Worm (Caenorhabditis elegans): ENCODE results near the gene F11G11.15.

Gene F11G11.15

DNA sequence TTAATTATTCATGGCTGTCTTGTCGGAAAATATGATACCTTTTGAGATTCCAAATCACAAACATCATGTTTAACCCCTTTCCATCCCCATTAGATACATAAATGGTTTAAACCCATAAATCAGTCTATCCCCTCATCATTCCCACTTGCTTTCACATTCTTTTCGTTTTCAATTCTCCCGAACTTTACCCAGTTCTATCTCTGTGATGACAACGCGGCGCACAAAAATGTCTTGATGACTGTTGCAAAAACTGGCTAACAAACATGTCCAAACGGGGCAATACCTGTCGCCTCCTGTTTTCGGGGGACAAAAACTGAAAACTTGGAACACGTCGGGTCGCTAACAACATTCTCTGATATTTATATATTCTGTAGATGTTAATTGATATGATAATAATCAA, 8.6 kb upstream of the F11G11.15 start:
- 0 out of 4 replicates have a peak, but pooled peaks of 1 of the 2 experiments have one; percentile 16 for TF ChIP-seq madf-5 (GFP tag; IDR thresholded peaks at IDR 0.05)
- TF ChIP-seq dpl-1 (GFP tag; optimal IDR thresholded peaks at IDR 0.05): peak; percentile 16
- peak; percentile 52; the same call in 1 of the 2 replicates for TF ChIP-seq T26A8.4 (GFP tag; IDR thresholded peaks at IDR 0.05)
- TF ChIP-seq aha-1 (tag): peak; percentile 73
- no peak for TF ChIP-seq snpc-1.2 (GFP tag; IDR thresholded peaks at IDR 0.05)
- no peak for TF ChIP-seq nhr-10 (tag; optimal IDR thresholded peaks at IDR 0.05)
- no peak for TF ChIP-seq skn-1 (tag; optimal IDR thresholded peaks at IDR 0.05)
- TF ChIP-seq mxl-3 (GFP tag; optimal IDR thresholded peaks at IDR 0.05): peak; percentile 65
- peak; percentile 82 for TF ChIP-seq ama-1 (optimal IDR thresholded peaks at IDR 0.05)
- TF ChIP-seq nhr-48 (tag; optimal IDR thresholded peaks at IDR 0.05): peak; percentile 45
- peak; percentile 42 for TF ChIP-seq nhr-28 (tag; optimal IDR thresholded peaks at IDR 0.05)
- TF ChIP-seq hlh-11 (tag; optimal IDR thresholded peaks at IDR 0.05): peak; percentile 71
- TF ChIP-seq egl-43 (GFP tag; IDR thresholded peaks at IDR 0.05): no peak
- no peak for TF ChIP-seq gei-8 (GFP tag; optimal IDR thresholded peaks at IDR 0.05)
- TF ChIP-seq ztf-11 (tag; optimal IDR thresholded peaks at IDR 0.05): no peak

DNA sequence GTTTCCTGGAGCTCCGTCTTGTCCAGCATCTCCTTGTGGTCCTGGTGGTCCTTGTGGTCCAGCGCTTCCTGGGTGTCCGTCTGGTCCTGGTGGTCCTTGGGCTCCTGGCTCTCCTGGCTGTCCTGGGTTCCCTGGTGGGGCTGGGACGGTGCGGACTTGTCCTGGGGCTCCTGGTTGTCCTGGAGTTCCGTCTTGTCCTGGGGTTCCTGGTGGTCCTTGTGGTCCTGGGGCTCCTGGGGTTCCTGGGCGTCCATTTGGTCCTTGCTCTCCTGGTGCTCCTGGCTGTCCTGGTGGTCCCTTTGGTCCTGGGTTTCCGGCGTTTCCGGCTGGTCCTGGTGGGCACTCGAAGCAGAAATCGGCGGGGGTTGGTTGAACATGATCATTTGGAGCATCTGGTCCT, 7.8 kb upstream of the F11G11.15 start:
- TF ChIP-seq snpc-1.2 (GFP tag; IDR thresholded peaks at IDR 0.05): 0 out of 2 replicates have a peak, but pooled peaks have one; percentile 23
- TF ChIP-seq set-16 (GFP tag; IDR thresholded peaks at IDR 0.05): peak; percentile 97

DNA sequence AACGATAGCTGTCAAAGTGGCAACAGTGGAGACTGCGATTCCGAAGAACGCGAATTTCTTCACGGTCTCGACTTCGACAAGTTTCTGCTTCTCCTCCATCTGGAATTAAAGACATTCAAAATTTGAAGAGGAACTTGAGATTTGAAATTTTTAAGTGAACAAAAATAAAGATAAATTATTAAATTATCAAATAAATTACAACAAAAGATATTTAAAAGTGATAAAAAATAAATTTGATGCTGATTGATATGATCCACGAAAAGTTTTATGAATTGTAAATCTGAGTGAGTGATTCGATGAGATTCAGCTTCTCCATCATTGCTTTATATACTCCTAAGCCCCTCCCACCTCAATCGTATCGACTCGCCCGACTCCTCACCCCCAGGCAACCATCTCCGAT, 7.2 kb upstream of the F11G11.15 start, which contains the start of gene col-17:
Gene col-17, minus strand, starts transcription at position 101 of the 400 bp plus-strand sequence.
- TF ChIP-seq F44E2.7 (GFP tag; IDR thresholded peaks at IDR 0.05) (no peak), ama-1 (optimal IDR thresholded peaks at IDR 0.05) (no peak), hmg-1.1 (GFP tag; IDR thresholded peaks at IDR 0.05) (no peak), ceh-62 (tag; optimal IDR thresholded peaks at IDR 0.05) (no peak), attf-4 (tag; optimal IDR thresholded peaks at IDR 0.05) (no peak), fos-1 (tag; optimal IDR thresholded peaks at IDR 0.05) (no peak), T26A8.4 (GFP tag; IDR thresholded peaks at IDR 0.05) (no peak), aly-2 (tag; optimal IDR thresholded peaks at IDR 0.05) (no peak), skn-1 (tag; optimal IDR thresholded peaks at IDR 0.05) (no peak), dmd-6 (GFP tag; IDR thresholded peaks at IDR 0.05) (no peak), F26F4.8 (GFP tag; conservative IDR thresholded peaks at IDR 0.05) (no peak), set-16 (GFP tag; IDR thresholded peaks at IDR 0.05) (no peak), Y105C5A.15 (GFP tag; IDR thresholded peaks at IDR 0.05) (no peak), gei-8 (GFP tag; optimal IDR thresholded peaks at IDR 0.05) (no peak), pha-4 (GFP tag; IDR thresholded peaks at IDR 0.05) (no peak), pha-4 (tag; optimal IDR thresholded peaks at IDR 0.05) (no peak), dpl-1 (GFP tag; optimal IDR thresholded peaks at IDR 0.05) (no peak), spr-3 (GFP tag; optimal IDR thresholded peaks at IDR 0.05) (no peak), lir-3 (tag; optimal IDR thresholded peaks at IDR 0.05) (no peak)

DNA sequence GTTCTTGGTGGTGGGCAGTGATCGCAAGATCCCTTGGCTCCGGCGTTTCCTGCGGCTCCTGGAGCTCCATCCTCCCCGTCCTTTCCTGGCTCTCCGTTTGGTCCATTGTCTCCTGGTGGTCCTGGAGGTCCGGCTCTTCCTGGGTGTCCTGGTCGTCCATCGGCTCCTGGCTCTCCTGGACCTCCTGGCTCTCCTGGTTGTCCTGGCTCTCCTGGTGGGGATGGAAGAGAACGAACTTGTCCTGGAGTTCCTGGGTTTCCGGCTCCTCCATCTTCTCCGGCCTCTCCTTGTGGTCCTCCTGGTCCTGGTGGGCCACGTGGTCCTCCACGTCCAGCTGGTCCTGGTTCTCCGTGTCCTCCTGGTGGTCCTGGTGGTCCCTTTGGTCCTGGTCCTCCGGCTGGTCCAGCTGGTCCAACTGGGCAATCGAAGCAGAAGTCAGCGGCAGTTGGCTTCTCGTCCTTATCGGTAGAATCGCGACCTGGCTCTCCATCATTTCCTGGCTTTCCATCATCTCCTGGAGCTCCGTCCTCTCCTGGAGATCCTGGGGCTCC, 4.8 kb upstream of the F11G11.15 start:
- TF ChIP-seq set-16 (GFP tag; IDR thresholded peaks at IDR 0.05) (peak; percentile 98), egl-43 (GFP tag; IDR thresholded peaks at IDR 0.05) (0 out of 2 replicates have a peak, but pooled peaks have one; percentile 33), ztf-7 (tag; optimal IDR thresholded peaks at IDR 0.05) (no peak), unc-62 (GFP tag; optimal IDR thresholded peaks at IDR 0.05 in 1 of 2) (no peak), unc-62 (tag; optimal IDR thresholded peaks at IDR 0.05) (no peak), lsy-2 (tag; optimal IDR thresholded peaks at IDR 0.05) (no peak), zfp-2 (tag; optimal IDR thresholded peaks at IDR 0.05) (no peak), hlh-11 (tag; optimal IDR thresholded peaks at IDR 0.05) (no peak), Y105C5A.15 (GFP tag; IDR thresholded peaks at IDR 0.05) (no peak), madf-9 (GFP tag; conservative IDR thresholded peaks at IDR 0.05) (peak; percentile 2; the same call in 1 of the 2 replicates), zip-11 (GFP tag; IDR thresholded peaks at IDR 0.05) (no peak), aha-1 (tag) (peak; percentile 7), nhr-77 (tag; optimal IDR thresholded peaks at IDR 0.05) (no peak), daf-8 (GFP tag; IDR thresholded peaks at IDR 0.05) (no peak), mes-2 (tag; optimal IDR thresholded peaks at IDR 0.05; ENCODE audit: poor library complexity, severe bottlenecking) (no peak), ctbp-1 (GFP tag; IDR thresholded peaks at IDR 0.05) (0 out of 2 replicates have a peak, but pooled peaks have one; percentile 29), hlh-30 (tag; optimal IDR thresholded peaks at IDR 0.05; ENCODE audit: insufficient read depth) (no peak), nhr-102 (tag; optimal IDR thresholded peaks at IDR 0.05) (no peak), nhr-76 (tag; optimal IDR thresholded peaks at IDR 0.05) (no peak), lir-3 (tag; optimal IDR thresholded peaks at IDR 0.05) (no peak)

Measured in whole organism, L4 larva.